Fruit fly (Drosophila melanogaster): ENCODE measurements around the gene CG4332.

dm6 chrX:13127973-13128749, 26.7 kb upstream of the CG4332 start:
- TF ChIP-seq acj6 (GFP tag; optimal IDR thresholded peaks at IDR 0.05) (peak; percentile 46), Blimp-1 (GFP tag; optimal IDR thresholded peaks at IDR 0.05) (peak; percentile 95), CG8632 (GFP tag; optimal IDR thresholded peaks at IDR 0.05) (peak; percentile 55), Eip75B (GFP tag; optimal IDR thresholded peaks at IDR 0.05) (peak; percentile 56), CG16779 (tag; optimal IDR thresholded peaks at IDR 0.05) (no peak), fd59A (GFP tag; optimal IDR thresholded peaks at IDR 0.05) (peak; percentile 10), Lpt (GFP tag; optimal IDR thresholded peaks at IDR 0.05) (peak; percentile 47), CG6808 (GFP tag; optimal IDR thresholded peaks at IDR 0.05) (peak; percentile 17), CG9139 (GFP tag; optimal IDR thresholded peaks at IDR 0.05) (peak; percentile 9), Sox102F (GFP tag; optimal IDR thresholded peaks at IDR 0.05) (peak; percentile 45)

Data from whole organism, prepupa.